Worm (Caenorhabditis elegans): ENCODE results near the gene abts-4.

Gene abts-4

ce11 chrX:6804857-6805256 lies 43.3 kb upstream of the abts-4 start:
- TF ChIP-seq isw-1 (GFP tag; IDR thresholded peaks at IDR 0.05): peak; percentile 32; the same call in 1 of the 2 replicates
- TF ChIP-seq swsn-7 (tag; optimal IDR thresholded peaks at IDR 0.05): peak; percentile 54
- TF ChIP-seq ceh-90 (tag; optimal IDR thresholded peaks at IDR 0.05): no peak
- no peak for TF ChIP-seq sup-37 (GFP tag; optimal IDR thresholded peaks at IDR 0.05)
- no peak for TF ChIP-seq pax-3 (tag; optimal IDR thresholded peaks at IDR 0.05)
- no peak for TF ChIP-seq mab-9 (GFP tag; IDR thresholded peaks at IDR 0.05)
- TF ChIP-seq C34B4.2 (tag; optimal IDR thresholded peaks at IDR 0.05): no peak
- peak; percentile 10 for TF ChIP-seq dsc-1 (tag; optimal IDR thresholded peaks at IDR 0.05)
- TF ChIP-seq mef-2 (tag; optimal IDR thresholded peaks at IDR 0.05): no peak
- no peak for TF ChIP-seq vab-15 (tag; optimal IDR thresholded peaks at IDR 0.05)
- TF ChIP-seq aly-2 (tag; optimal IDR thresholded peaks at IDR 0.05): no peak
- TF ChIP-seq fkh-10 (GFP tag; optimal IDR thresholded peaks at IDR 0.05): no peak
- no peak for TF ChIP-seq zip-4 (GFP tag; optimal IDR thresholded peaks at IDR 0.05)
- TF ChIP-seq irx-1 (tag; optimal IDR thresholded peaks at IDR 0.05): peak; percentile 17
- TF ChIP-seq fkh-4 (tag; optimal IDR thresholded peaks at IDR 0.05; ENCODE audit: borderline replicate concordance): no peak
- no peak for TF ChIP-seq hpl-2 (GFP tag; optimal IDR thresholded peaks at IDR 0.05)
- peak; percentile 56 for TF ChIP-seq mep-1 (tag; optimal IDR thresholded peaks at IDR 0.05)
- TF ChIP-seq ztf-4 (tag; optimal IDR thresholded peaks at IDR 0.05): no peak
- TF ChIP-seq jun-1 (tag; optimal IDR thresholded peaks at IDR 0.05): peak; percentile 18
- TF ChIP-seq fos-1 (tag; optimal IDR thresholded peaks at IDR 0.05): no peak
- no peak for TF ChIP-seq zag-1 (tag; optimal IDR thresholded peaks at IDR 0.05)
- peak; percentile 56 to 94 for TF ChIP-seq efl-1 (optimal IDR thresholded peaks at IDR 0.05)
- peak; percentile 94 to 99 for TF ChIP-seq efl-1 (GFP tag; optimal IDR thresholded peaks at IDR 0.05 in 1 of 2)
- peak; percentile 58 for TF ChIP-seq grh-1 (GFP tag; IDR thresholded peaks at IDR 0.05)
- TF ChIP-seq snpc-4 (tag; optimal IDR thresholded peaks at IDR 0.05): no peak
- TF ChIP-seq lir-3 (tag; optimal IDR thresholded peaks at IDR 0.05; ENCODE audit: poor library complexity): peak; percentile 39
- TF ChIP-seq dpl-1 (GFP tag; optimal IDR thresholded peaks at IDR 0.05): peak; percentile 92 to 94 (median 92)
- TF ChIP-seq unc-130 (tag; optimal IDR thresholded peaks at IDR 0.05): peak; percentile 14
- no peak for TF ChIP-seq ets-5 (GFP tag; IDR thresholded peaks at IDR 0.05)
- TF ChIP-seq ceh-63 (GFP tag; optimal IDR thresholded peaks at IDR 0.05): no peak
- peak; percentile 72 for TF ChIP-seq xbp-1 (tag; optimal IDR thresholded peaks at IDR 0.05)
- TF ChIP-seq skn-1 (tag; optimal IDR thresholded peaks at IDR 0.05): peak; percentile 83
- TF ChIP-seq blmp-1 (tag; optimal IDR thresholded peaks at IDR 0.05): peak; percentile 57
- TF ChIP-seq lin-35 (GFP tag; optimal IDR thresholded peaks at IDR 0.05): peak; percentile 94 to 96
- no peak for TF ChIP-seq alr-1 (tag; optimal IDR thresholded peaks at IDR 0.05; ENCODE audit: borderline replicate concordance)
- TF ChIP-seq efl-3 (GFP tag; optimal IDR thresholded peaks at IDR 0.05): no peak
- TF ChIP-seq pag-3 (tag; optimal IDR thresholded peaks at IDR 0.05; ENCODE audit: borderline replicate concordance, insufficient read depth): no peak
- no peak for TF ChIP-seq fkh-8 (tag; optimal IDR thresholded peaks at IDR 0.05)
- TF ChIP-seq nhr-11 (tag; optimal IDR thresholded peaks at IDR 0.05): peak; percentile 15
- no peak for TF ChIP-seq pqm-1 (tag; optimal IDR thresholded peaks at IDR 0.05)
- peak; percentile 49 for TF ChIP-seq C16A3.4 (tag; optimal IDR thresholded peaks at IDR 0.05)
- peak; percentile 53 for TF ChIP-seq nhr-90 (tag; optimal IDR thresholded peaks at IDR 0.05; ENCODE audit: poor library complexity)
- peak; percentile 50 for TF ChIP-seq tbx-2 (tag; optimal IDR thresholded peaks at IDR 0.05)
- no peak for TF ChIP-seq hlh-4 (tag; optimal IDR thresholded peaks at IDR 0.05)
- no peak for TF ChIP-seq hlh-17 (GFP tag; optimal IDR thresholded peaks at IDR 0.05; ENCODE audit: borderline replicate concordance)
- TF ChIP-seq nhr-20 (tag; optimal IDR thresholded peaks at IDR 0.05): peak; percentile 67
- peak in 1 of 6 experiments; percentile 23 for TF ChIP-seq elt-3 (tag; optimal IDR thresholded peaks at IDR 0.05)
- no peak for TF ChIP-seq nhr-237 (tag; optimal IDR thresholded peaks at IDR 0.05)
- no peak for TF ChIP-seq ztf-11 (tag; optimal IDR thresholded peaks at IDR 0.05)
- TF ChIP-seq ceh-8 (GFP tag; optimal IDR thresholded peaks at IDR 0.05): no peak
- TF ChIP-seq nhr-19 (GFP tag; conservative IDR thresholded peaks at IDR 0.05): peak; percentile 59
- TF ChIP-seq nhr-71 (tag; optimal IDR thresholded peaks at IDR 0.05): peak; percentile 83
- TF ChIP-seq Y116A8C.19 (tag; optimal IDR thresholded peaks at IDR 0.05; ENCODE audit: borderline replicate concordance): no peak
